Worm (Caenorhabditis elegans): Measurements from ENCODE around the gene sri-54.
A peak's percentile ranks its signal among the peaks of the same experiment; 100 is the strongest.

Gene sri-54

ce11 chrII:3096060-3096459 lies 41.6 kb downstream of the sri-54 start, which contains the start of gene srg-23:
Gene srg-23 (minus strand): TSS chrII:3096160.
- TF ChIP-seq C34B4.2 (tag; optimal IDR thresholded peaks at IDR 0.05) = no peak
- no peak for TF ChIP-seq ceh-8 (GFP tag; optimal IDR thresholded peaks at IDR 0.05)
- TF ChIP-seq mab-9 (GFP tag; IDR thresholded peaks at IDR 0.05) = no peak
- TF ChIP-seq mdl-1 (tag; optimal IDR thresholded peaks at IDR 0.05) = no peak
- TF ChIP-seq fos-1 (tag; optimal IDR thresholded peaks at IDR 0.05) = no peak
- TF ChIP-seq nhr-237 (tag; optimal IDR thresholded peaks at IDR 0.05) = no peak
- TF ChIP-seq tbx-2 (tag; optimal IDR thresholded peaks at IDR 0.05) = no peak
- no peak for TF ChIP-seq lin-15B (tag; optimal IDR thresholded peaks at IDR 0.05)
- TF ChIP-seq C16A3.4 (tag; optimal IDR thresholded peaks at IDR 0.05) = no peak
- no peak for TF ChIP-seq nhr-47 (tag; optimal IDR thresholded peaks at IDR 0.05)
- TF ChIP-seq mep-1 (tag; optimal IDR thresholded peaks at IDR 0.05) = no peak
- no peak for TF ChIP-seq nhr-11 (tag; optimal IDR thresholded peaks at IDR 0.05)
- TF ChIP-seq nhr-77 (tag; optimal IDR thresholded peaks at IDR 0.05) = no peak
- TF ChIP-seq nhr-71 (tag; optimal IDR thresholded peaks at IDR 0.05) = no peak

- TF ChIP-seq hlh-4 (tag; optimal IDR thresholded peaks at IDR 0.05) (peak; percentile 7), grh-1 (GFP tag; IDR thresholded peaks at IDR 0.05) (no peak)
Measured at ce11 chrII:3093352-3093751, 44.4 kb downstream of the sri-54 start, which contains the start of gene srg-22. Gene srg-22 (minus strand): TSS chrII:3093452.

DNA sequence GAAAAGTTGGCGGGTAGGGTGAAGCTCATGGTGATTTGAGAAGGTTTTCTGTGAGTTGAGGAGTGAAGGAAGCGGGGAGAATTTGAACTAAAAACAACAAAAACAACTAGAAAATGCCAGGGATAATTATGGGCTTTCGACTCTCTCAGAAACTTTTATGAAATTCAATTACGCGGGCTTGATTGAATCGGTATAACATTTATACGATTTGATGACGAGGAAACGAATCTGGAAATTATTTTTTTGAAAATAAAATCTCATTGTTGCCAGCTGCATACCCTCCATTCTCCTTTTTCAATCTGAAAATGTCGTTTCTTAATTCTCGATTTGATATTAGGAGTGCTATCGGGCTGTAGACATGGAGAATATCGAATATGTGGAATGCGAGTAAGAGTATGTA lies 46.4 kb downstream of the sri-54 start, which contains the start of gene srg-21:
TSS of gene srg-21 (minus strand) at position 101 of the 400 bp plus-strand sequence.
- TF ChIP-seq efl-1 (optimal IDR thresholded peaks at IDR 0.05) (no peak), efl-1 (GFP tag; optimal IDR thresholded peaks at IDR 0.05 in 1 of 2) (peak in 1 of 2 experiments; percentile 4), egl-27 (tag; optimal IDR thresholded peaks at IDR 0.05) (no peak)

- no peak for TF ChIP-seq efl-1 (optimal IDR thresholded peaks at IDR 0.05)
- peak in 1 of 2 experiments; percentile 27 for TF ChIP-seq efl-1 (GFP tag; optimal IDR thresholded peaks at IDR 0.05 in 1 of 2)
- no peak for TF ChIP-seq lin-15B (tag; optimal IDR thresholded peaks at IDR 0.05)
Measured at ce11 chrII:3087134-3087533, 50.6 kb downstream of the sri-54 start.

Data from whole organism, L1 larva.